Fruit fly (Drosophila melanogaster) whole organism, embryonic: ENCODE data around the gene lmd.
A peak's percentile ranks its signal among the peaks of the same experiment; 100 is the strongest.

ENCODE experiments used
- Awh ChIP-seq: fragments of 200-800 bp; sonication (Bioruptor generic); IDR thresholded peaks from 2 replicates; pipeline ENCODE4, ENCODE4 v1.3.6; 2022; ENCODE audit warnings: missing biosample characterization, missing genetic modification characterization
- CG10209 ChIP-seq: fragments of 200-800 bp; sonication (Bioruptor generic); optimal IDR thresholded peaks from 3 replicates; lab custom pipeline; 2017; ENCODE audit warnings: missing biosample characterization, mild to moderate bottlenecking, missing genetic modification characterization, missing genetic modification reagents
- CG11398 ChIP-seq: fragments of 200-800 bp; sonication (Bioruptor generic); optimal IDR thresholded peaks from 2 replicates; lab custom pipeline; 2016; ENCODE audit warnings: missing biosample characterization, missing genetic modification characterization
- CG11723 ChIP-seq: fragments of 200-800 bp; sonication (Bioruptor generic); optimal IDR thresholded peaks from 2 replicates; lab custom pipeline; 2017; ENCODE audit warnings: missing biosample characterization, mild to moderate bottlenecking, missing genetic modification characterization
- CG13775 ChIP-seq: fragments of 200-800 bp; sonication (Bioruptor generic); optimal IDR thresholded peaks from 3 replicates; lab custom pipeline; 2017; ENCODE audit warnings: missing biosample characterization, mild to moderate bottlenecking, missing genetic modification characterization
- CG15479 ChIP-seq: fragments of 200-800 bp; sonication (Bioruptor generic); optimal IDR thresholded peaks from 3 replicates; lab custom pipeline; 2019; ENCODE audit warnings: missing biosample characterization, mild to moderate bottlenecking, missing genetic modification characterization, moderate library complexity
- CG1603 ChIP-seq: fragments of 200-800 bp; sonication (Bioruptor generic); optimal IDR thresholded peaks from 2 replicates; lab custom pipeline; 2019; ENCODE audit warnings: missing biosample characterization, mild to moderate bottlenecking, missing genetic modification characterization, moderate library complexity
- CG17328 ChIP-seq: fragments of 200-800 bp; sonication (Bioruptor generic); IDR thresholded peaks from 2 replicates; pipeline ENCODE4 v1.3.6; 2022; ENCODE audit warnings: missing biosample characterization, missing genetic modification characterization
- CG1792 ChIP-seq: fragments of 200-800 bp; sonication (Bioruptor generic); optimal IDR thresholded peaks from 2 replicates; lab custom pipeline; 2016; ENCODE audit warnings: missing biosample characterization, missing genetic modification characterization
- CG2129 ChIP-seq: fragments of 200-800 bp; sonication (Bioruptor generic); IDR thresholded peaks from 2 replicates; pipeline ENCODE4 v1.3.6; 2022; ENCODE audit warnings: missing biosample characterization, missing genetic modification characterization; ENCODE audit not compliant: partially characterized antibody
- CG2712 ChIP-seq: fragments of 200-800 bp; optimal IDR thresholded peaks from 3 replicates; lab custom pipeline; 2019; ENCODE audit warnings: missing biosample characterization, mild to moderate bottlenecking, missing genetic modification characterization, moderate library complexity
- CG2875 ChIP-seq: fragments of 200-800 bp; sonication (Bioruptor generic); optimal IDR thresholded peaks from 2 replicates; lab custom pipeline; 2017; ENCODE audit warnings: missing biosample characterization, mild to moderate bottlenecking, missing genetic modification characterization, missing genetic modification reagents
- CG30431 ChIP-seq: fragments of 200-800 bp; sonication (Bioruptor generic); optimal IDR thresholded peaks from 2 replicates; lab custom pipeline; 2017; ENCODE audit warnings: missing biosample characterization, missing genetic modification characterization
- CG31365 ChIP-seq: fragments of 200-800 bp; sonication (Bioruptor generic); optimal IDR thresholded peaks from 2 replicates; lab custom pipeline; 2018; ENCODE audit warnings: missing biosample characterization, mild to moderate bottlenecking, missing genetic modification characterization
- CG3281 ChIP-seq: fragments of 200-800 bp; sonication (Bioruptor generic); optimal IDR thresholded peaks from 3 replicates; lab custom pipeline; 2017; ENCODE audit warnings: missing biosample characterization, mild to moderate bottlenecking, missing genetic modification characterization
- CG33213 ChIP-seq: fragments of 200-800 bp; sonication (Bioruptor generic); optimal IDR thresholded peaks from 3 replicates; lab custom pipeline; 2016; ENCODE audit warnings: missing biosample characterization, missing genetic modification characterization
- CG3726 ChIP-seq: fragments of 200-800 bp; sonication (Bioruptor generic); IDR thresholded peaks from 3 replicates; pipeline ENCODE4, ENCODE4 v1.3.6; 2022; ENCODE audit warnings: missing biosample characterization, missing genetic modification characterization
- CG4617 ChIP-seq: fragments of 200-800 bp; sonication (Bioruptor generic); optimal IDR thresholded peaks from 3 replicates; lab custom pipeline; 2016; ENCODE audit warnings: missing biosample characterization, missing genetic modification characterization, borderline replicate concordance
- CG7839 ChIP-seq: fragments of 200-800 bp; sonication (Bioruptor generic); optimal IDR thresholded peaks from 3 replicates; lab custom pipeline; 2018; ENCODE audit warnings: missing biosample characterization, mild to moderate bottlenecking, missing genetic modification characterization, moderate library complexity
- CG8924 ChIP-seq: fragments of 200-800 bp; optimal IDR thresholded peaks from 3 replicates; lab custom pipeline; 2019; ENCODE audit warnings: missing biosample characterization, mild to moderate bottlenecking, missing genetic modification characterization, moderate library complexity
- CG8944 ChIP-seq: fragments of 200-800 bp; sonication (Bioruptor generic); optimal IDR thresholded peaks from 3 replicates; lab custom pipeline; 2016; ENCODE audit warnings: missing biosample characterization, missing genetic modification characterization
- CG9727 ChIP-seq: fragments of 200-800 bp; sonication (Bioruptor generic); optimal IDR thresholded peaks from 3 replicates; lab custom pipeline; 2017; ENCODE audit warnings: missing biosample characterization, mild to moderate bottlenecking, missing genetic modification characterization
- CHES-1-like ChIP-seq: fragments of 200-800 bp; sonication (Bioruptor generic); optimal IDR thresholded peaks from 2 replicates; lab custom pipeline; 2016; ENCODE audit warnings: missing biosample characterization, missing genetic modification characterization
- Dbx ChIP-seq: fragments of 200-800 bp; sonication (Bioruptor generic); IDR thresholded peaks from 3 replicates; pipeline ENCODE4 v1.3.6; 2022; ENCODE audit warnings: missing biosample characterization, missing genetic modification characterization
- Ets65A ChIP-seq: fragments of 200-800 bp; sonication (Bioruptor generic); peaks from one replicate; lab custom pipeline; 2016; ENCODE audit warnings: missing biosample characterization, missing genetic modification characterization
- Fer1 ChIP-seq: fragments of 200-800 bp; sonication (Bioruptor generic); optimal IDR thresholded peaks from 2 replicates; lab custom pipeline; 2017; ENCODE audit warnings: missing biosample characterization, mild to moderate bottlenecking, missing genetic modification characterization
- HLH54F ChIP-seq: fragments of 200-800 bp; sonication (Bioruptor generic); optimal IDR thresholded peaks from 3 replicates; lab custom pipeline; 2016; ENCODE audit warnings: missing biosample characterization, missing genetic modification characterization
- Lhr ChIP-seq: fragments of 200-800 bp; sonication (Bioruptor generic); optimal IDR thresholded peaks from 3 replicates; lab custom pipeline; 2017; ENCODE audit warnings: mild to moderate bottlenecking, missing biosample characterization, missing genetic modification reagents, missing genetic modification characterization
- Lim3 ChIP-seq: fragments of 200-800 bp; sonication (Bioruptor generic); IDR thresholded peaks from 2 replicates; pipeline ENCODE4 v1.3.6; 2022; ENCODE audit warnings: missing biosample characterization, missing genetic modification characterization
- NC2β ChIP-seq: fragments of 200-800 bp; sonication (Bioruptor generic); optimal IDR thresholded peaks from 2 replicates; lab custom pipeline; 2016; ENCODE audit warnings: missing biosample characterization, missing genetic modification characterization
- Rfx ChIP-seq: fragments of 200-800 bp; sonication (Bioruptor generic); IDR thresholded peaks from 2 replicates; pipeline ENCODE4 v1.3.6; 2022; ENCODE audit warnings: missing biosample characterization, missing genetic modification characterization
- ash1 ChIP-seq: fragments of 200-800 bp; sonication (Bioruptor generic); optimal IDR thresholded peaks from 2 replicates; lab custom pipeline; 2018; ENCODE audit warnings: missing biosample characterization, mild to moderate bottlenecking, missing genetic modification characterization
- bbx ChIP-seq: fragments of 200-800 bp; sonication (Bioruptor generic); IDR thresholded peaks from 2 replicates; pipeline ENCODE4 v1.3.6; 2022; ENCODE audit warnings: missing biosample characterization, missing genetic modification characterization; ENCODE audit not compliant: partially characterized antibody
- hbn ChIP-seq: fragments of 200-800 bp; sonication (Bioruptor generic); IDR thresholded peaks from 2 replicates; pipeline ENCODE4 v1.3.6; 2022; ENCODE audit warnings: missing biosample characterization, missing genetic modification characterization; ENCODE audit not compliant: partially characterized antibody
- kah ChIP-seq: fragments of 200-800 bp; sonication (Bioruptor generic); optimal IDR thresholded peaks from 2 replicates; lab custom pipeline; 2018; ENCODE audit warnings: missing biosample characterization, mild to moderate bottlenecking, missing genetic modification characterization
- luna ChIP-seq: fragments of 200-800 bp; sonication (Bioruptor generic); optimal IDR thresholded peaks from 2 replicates; lab custom pipeline; 2016; ENCODE audit warnings: missing biosample characterization, missing genetic modification characterization
- otp ChIP-seq: fragments of 200-800 bp; sonication (Bioruptor generic); IDR thresholded peaks from 3 replicates; pipeline ENCODE4, ENCODE4 v1.3.6; 2022; ENCODE audit warnings: missing biosample characterization, missing genetic modification characterization
- pan ChIP-seq, 4 experiments: fragments of >200 bp in 3 of 4; fragments of 200-800 bp in 1 of 4; sonication (Bioruptor generic) in 1 of 4; optimal IDR thresholded peaks in 3 of 4; IDR thresholded peaks in 1 of 4; 2 replicates each; pipeline versions ENCODE4 v1.3.6 to Lab custom; 2017 to 2022; ENCODE audit warnings: missing biosample characterization in 2 of 4, missing genetic modification characterization in 2 of 4, mixed read lengths in 1 of 4
- phol ChIP-seq: fragments of 200-800 bp; sonication (Bioruptor generic); optimal IDR thresholded peaks from 3 replicates; lab custom pipeline; 2018; ENCODE audit warnings: missing biosample characterization, mild to moderate bottlenecking, missing genetic modification characterization, moderate library complexity
- pnt ChIP-seq: fragments of 200-800 bp; sonication (Bioruptor generic); optimal IDR thresholded peaks from 3 replicates; lab custom pipeline; 2016; ENCODE audit warnings: missing biosample characterization, missing genetic modification characterization
- pzg ChIP-seq: fragments of 200-800 bp; sonication (Bioruptor generic); optimal IDR thresholded peaks from 3 replicates; lab custom pipeline; 2018; ENCODE audit warnings: missing biosample characterization, mild to moderate bottlenecking, missing genetic modification characterization, moderate library complexity
- ro ChIP-seq: fragments of 200-800 bp; sonication (Bioruptor generic); IDR thresholded peaks from 2 replicates; pipeline ENCODE4 v1.3.6; 2022; ENCODE audit warnings: missing biosample characterization, missing genetic modification characterization
- sisA ChIP-seq: fragments of 200-800 bp; sonication (Bioruptor generic); IDR thresholded peaks from 2 replicates; pipeline ENCODE4 v1.3.6; 2022; ENCODE audit warnings: missing biosample characterization, missing genetic modification characterization
- sna ChIP-seq: fragments of 200-800 bp; sonication (Bioruptor generic); IDR thresholded peaks from 2 replicates; pipeline ENCODE4 v1.3.6; 2022; ENCODE audit warnings: missing biosample characterization, missing genetic modification characterization; ENCODE audit not compliant: partially characterized antibody
- sqz ChIP-seq: fragments of 200-800 bp; sonication (Bioruptor generic); optimal IDR thresholded peaks from 3 replicates; lab custom pipeline; 2018; ENCODE audit warnings: missing biosample characterization, mild to moderate bottlenecking, missing genetic modification characterization
- stc ChIP-seq: fragments of 200-800 bp; sonication (Bioruptor generic); IDR thresholded peaks from 2 replicates; pipeline ENCODE4 v1.3.6; 2022; ENCODE audit warnings: missing biosample characterization, missing genetic modification characterization
- tll ChIP-seq, 2 experiments: fragments of 200-800 bp in 1 of 2; fragments of >200 bp in 1 of 2; sonication (Bioruptor generic) in 1 of 2; optimal IDR thresholded peaks; 2 replicates each; lab custom pipeline; 2017 to 2019; ENCODE audit warnings: missing biosample characterization in 2 of 2, missing genetic modification characterization in 2 of 2, mild to moderate bottlenecking in 1 of 2, moderate library complexity in 1 of 2
- toy ChIP-seq: fragments of 200-800 bp; sonication (Bioruptor generic); IDR thresholded peaks from 2 replicates; pipeline ENCODE4 v1.3.6; 2022; ENCODE audit warnings: missing biosample characterization, missing genetic modification characterization
- wdn ChIP-seq: fragments of 200-800 bp; sonication (Bioruptor generic); IDR thresholded peaks from 2 replicates; pipeline ENCODE4 v1.3.6; 2022; ENCODE audit warnings: missing biosample characterization, missing genetic modification characterization
- wor ChIP-seq: fragments of 200-800 bp; sonication (Bioruptor generic); IDR thresholded peaks from 2 replicates; pipeline ENCODE4 v1.3.6; 2022; ENCODE audit warnings: missing biosample characterization, missing genetic modification characterization

lmd gene

DNA sequence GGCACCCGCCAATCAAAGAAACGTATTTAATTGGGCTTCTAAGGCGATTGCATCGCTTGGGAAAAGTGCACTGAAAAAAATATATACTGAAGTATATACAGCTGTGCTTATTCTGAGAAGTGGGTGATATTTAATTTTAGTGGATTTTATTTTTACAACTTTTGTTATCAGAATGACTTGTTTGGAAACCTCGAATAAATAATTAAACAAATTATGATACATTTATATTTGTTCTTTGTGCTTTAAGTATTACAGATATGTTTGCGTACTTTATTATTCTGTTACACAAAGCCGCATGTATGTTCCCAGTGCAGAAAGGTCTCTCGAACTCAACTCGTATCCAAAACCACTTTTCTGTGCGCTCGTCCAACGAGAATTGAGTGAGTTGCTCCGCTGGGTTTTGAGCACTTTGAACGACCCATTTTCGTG is 22.2 kb upstream of the lmd start (continued):
- TF ChIP-seq CG1603 (tag; lab: Kevin White, UChicago) (peak; percentile 58), Fer1 (GFP tag; lab: Kevin White, UChicago) (peak; percentile 72), Dbx (no peak), pan (optimal IDR thresholded peaks at IDR 0.05; lab: Kevin White, UChicago) (no peak), pan (GFP tag; optimal IDR thresholded peaks at IDR 0.05 in 1 of 2, IDR thresholded peaks at IDR 0.05 in 1 of 2) (peak in 1 of 2 experiments; percentile 53), CG13775 (GFP tag; lab: Kevin White, UChicago) (peak; percentile 50), pnt (peak; percentile 21), CG3726 (GFP tag; lab: Robert Waterston, UW) (no peak), CG3281 (GFP tag; lab: Kevin White, UChicago) (peak; percentile 76), Lhr (GFP tag; lab: Kevin White, UChicago) (peak; percentile 38), CG30431 (GFP tag; lab: Kevin White, UChicago) (peak; percentile 37), CG11723 (GFP tag; lab: Kevin White, UChicago) (peak; percentile 63), CG9727 (peak; percentile 67), hbn (GFP tag; lab: Robert Waterston, UW) (no peak), ash1 (GFP tag; lab: Kevin White, UChicago) (no peak), CG8944 (GFP tag; lab: Kevin White, UChicago) (peak; percentile 7), CG31365 (tag; lab: Kevin White, UChicago) (no peak), CG7839 (tag; lab: Kevin White, UChicago) (peak; percentile 88), Lim3 (GFP tag; lab: Robert Waterston, UW) (0 out of 2 replicates have a peak, but pooled peaks have one; percentile 22), toy (GFP tag; lab: Robert Waterston, UW) (no peak), HLH54F (GFP tag; lab: Kevin White, UChicago) (peak; percentile 17), phol (peak; percentile 87), Rfx (GFP tag; lab: Robert Waterston, UW) (peak; percentile 72), otp (GFP tag; lab: Robert Waterston, UW) (0 out of 3 replicates have a peak, but pooled peaks have one; percentile 16), ro (GFP tag; lab: Robert Waterston, UW) (no peak), sna (GFP tag; lab: Robert Waterston, UW) (no peak), pzg (GFP tag; lab: Kevin White, UChicago) (no peak), CG4617 (GFP tag; lab: Kevin White, UChicago) (peak; percentile 2), kah (GFP tag; lab: Kevin White, UChicago) (no peak), CG2875 (GFP tag; lab: Kevin White, UChicago) (peak; percentile 68), Awh (GFP tag; lab: Robert Waterston, UW) (peak; percentile 49; the same call in 1 of the 2 replicates), CHES-1-like (GFP tag; lab: Kevin White, UChicago) (no peak), wdn (GFP tag; lab: Robert Waterston, UW) (0 out of 2 replicates have a peak, but pooled peaks have one; percentile 36), CG2712 (tag; lab: Kevin White, UChicago) (peak; percentile 88), CG33213 (GFP tag; lab: Kevin White, UChicago) (no peak), NC2β (GFP tag; lab: Kevin White, UChicago) (no peak), stc (no peak; the same call in none of the 2 replicates), CG15479 (GFP tag; lab: Kevin White, UChicago) (no peak), CG2129 (no peak), wor (GFP tag; lab: Robert Waterston, UW) (peak; percentile 77), Ets65A (GFP tag; lab: Kevin White, UChicago) (peak; percentile 95), CG17328 (peak; percentile 50; the same call in 1 of the 2 replicates), luna (no peak), tll (GFP tag; optimal IDR thresholded peaks at IDR 0.05; lab: Kevin White, UChicago) (no peak), sisA (GFP tag; lab: Robert Waterston, UW) (peak; percentile 58), CG1792 (GFP tag; lab: Kevin White, UChicago) (peak; percentile 16), CG10209 (peak; percentile 74), sqz (peak; percentile 46), CG8924 (tag; lab: Kevin White, UChicago) (peak; percentile 85), bbx (GFP tag; lab: Robert Waterston, UW) (no peak), CG11398 (GFP tag; lab: Kevin White, UChicago) (no peak)
